Fruit fly (Drosophila melanogaster) whole organism, embryonic: Measurements from ENCODE around the gene TfIIA-S.
A peak's percentile ranks its signal among the peaks of the same experiment; 100 is the strongest.

ENCODE experiments used
- CG10431 ChIP-seq: fragments of 200-800 bp; sonication (Bioruptor generic); optimal IDR thresholded peaks from 3 replicates; lab custom pipeline; 2018; ENCODE audit warnings: missing biosample characterization, mild to moderate bottlenecking, missing genetic modification characterization
- CG10543 ChIP-seq: fragments of 200-800 bp; sonication (Bioruptor generic); optimal IDR thresholded peaks from 3 replicates; lab custom pipeline; 2017; ENCODE audit warnings: missing biosample characterization, mild to moderate bottlenecking, missing genetic modification characterization, moderate library complexity
- CG10654 ChIP-seq: fragments of 200-800 bp; sonication (Bioruptor generic); optimal IDR thresholded peaks from 2 replicates; lab custom pipeline; 2016; ENCODE audit warnings: missing biosample characterization, missing genetic modification characterization
- CG11695 ChIP-seq: fragments of 200-800 bp; sonication (Bioruptor generic); IDR thresholded peaks from 3 replicates; pipeline ENCODE4 v1.3.6; 2022; ENCODE audit warnings: missing biosample characterization, missing genetic modification characterization
- CG11723 ChIP-seq: fragments of 200-800 bp; sonication (Bioruptor generic); optimal IDR thresholded peaks from 2 replicates; lab custom pipeline; 2017; ENCODE audit warnings: missing biosample characterization, mild to moderate bottlenecking, missing genetic modification characterization
- CG12391 ChIP-seq: fragments of 200-800 bp; sonication (Bioruptor generic); optimal IDR thresholded peaks from 3 replicates; lab custom pipeline; 2018; ENCODE audit warnings: missing biosample characterization, mild to moderate bottlenecking, missing genetic modification characterization, moderate library complexity
- CG17385 ChIP-seq: fragments of 200-800 bp; sonication (Bioruptor generic); optimal IDR thresholded peaks from 3 replicates; lab custom pipeline; 2018; ENCODE audit warnings: missing biosample characterization, mild to moderate bottlenecking, missing genetic modification characterization
- CG2712 ChIP-seq: fragments of 200-800 bp; optimal IDR thresholded peaks from 3 replicates; lab custom pipeline; 2019; ENCODE audit warnings: missing biosample characterization, mild to moderate bottlenecking, missing genetic modification characterization, moderate library complexity
- CG31441 ChIP-seq: fragments of 200-800 bp; sonication (Bioruptor generic); IDR thresholded peaks from 2 replicates; pipeline ENCODE4 v1.3.6; 2022; ENCODE audit warnings: missing biosample characterization, missing genetic modification characterization
- CG33557 ChIP-seq: fragments of 200-800 bp; sonication (Bioruptor generic); optimal IDR thresholded peaks from 2 replicates; lab custom pipeline; 2019; ENCODE audit warnings: missing biosample characterization, mild to moderate bottlenecking, missing genetic modification characterization, moderate library complexity
- CG4328 ChIP-seq: fragments of 200-800 bp; sonication (Bioruptor generic); optimal IDR thresholded peaks from 3 replicates; lab custom pipeline; 2017; ENCODE audit warnings: missing biosample characterization, missing genetic modification reagents, missing genetic modification characterization
- CG4360 ChIP-seq: fragments of 200-800 bp; sonication (Bioruptor generic); IDR thresholded peaks from 2 replicates; pipeline ENCODE4 v1.3.6; 2022; ENCODE audit warnings: missing biosample characterization, missing genetic modification characterization
- CG6272 ChIP-seq: fragments of 200-800 bp; sonication (Bioruptor generic); IDR thresholded peaks from 2 replicates; pipeline ENCODE4 v1.3.6; 2022; ENCODE audit warnings: missing biosample characterization, missing genetic modification characterization
- CG7357 ChIP-seq: fragments of 200-800 bp; sonication (Bioruptor generic); IDR thresholded peaks from 3 replicates; pipeline ENCODE4 v1.3.6; 2022; ENCODE audit warnings: missing biosample characterization, missing genetic modification characterization
- CG7372 ChIP-seq: fragments of 200-800 bp; sonication (Bioruptor generic); IDR thresholded peaks from 2 replicates; pipeline ENCODE4 v1.3.6; 2022; ENCODE audit warnings: missing biosample characterization, missing genetic modification characterization
- CG7745 ChIP-seq: fragments of 200-800 bp; sonication (Bioruptor generic); optimal IDR thresholded peaks from 2 replicates; lab custom pipeline; 2018; ENCODE audit warnings: missing biosample characterization, mild to moderate bottlenecking, missing genetic modification characterization, moderate library complexity
- CG7987 ChIP-seq: fragments of 200-800 bp; sonication (Bioruptor generic); optimal IDR thresholded peaks from 2 replicates; lab custom pipeline; 2018; ENCODE audit warnings: missing biosample characterization, mild to moderate bottlenecking, missing genetic modification characterization, moderate library complexity
- CG9817 ChIP-seq: fragments of 200-800 bp; sonication (Bioruptor generic); optimal IDR thresholded peaks from 2 replicates; lab custom pipeline; 2018; ENCODE audit warnings: missing biosample characterization, mild to moderate bottlenecking, missing genetic modification characterization, moderate library complexity
- Deaf1 ChIP-seq: fragments of 200-800 bp; optimal IDR thresholded peaks from 3 replicates; lab custom pipeline; 2019; ENCODE audit warnings: missing biosample characterization, mild to moderate bottlenecking, missing genetic modification characterization, moderate library complexity
- E2f2 ChIP-seq: fragments of 200-800 bp; sonication (Bioruptor generic); IDR thresholded peaks from 2 replicates; pipeline ENCODE4 v1.3.6; 2022; ENCODE audit warnings: missing biosample characterization, missing genetic modification characterization
- Fer2 ChIP-seq: fragments of 200-800 bp; sonication (Bioruptor generic); optimal IDR thresholded peaks from 2 replicates; lab custom pipeline; 2018; ENCODE audit warnings: missing biosample characterization, mild to moderate bottlenecking, missing genetic modification characterization, moderate library complexity
- Hmx ChIP-seq: fragments of 200-800 bp; sonication (Bioruptor generic); optimal IDR thresholded peaks from 2 replicates; lab custom pipeline; 2016; ENCODE audit warnings: missing biosample characterization, missing genetic modification characterization
- Hr3 ChIP-seq: fragments of 200-800 bp; sonication (Bioruptor generic); optimal IDR thresholded peaks from 3 replicates; lab custom pipeline; 2016; ENCODE audit warnings: missing biosample characterization, missing genetic modification characterization
- Hsf ChIP-seq: fragments of 200-800 bp; sonication (Bioruptor generic); optimal IDR thresholded peaks from 3 replicates; lab custom pipeline; 2016; ENCODE audit warnings: missing biosample characterization, missing genetic modification characterization
- Med ChIP-seq: fragments of 200-800 bp; sonication (Bioruptor generic); peaks from one replicate; lab custom pipeline; 2016; ENCODE audit warnings: missing biosample characterization, missing genetic modification characterization, mild to moderate bottlenecking, inconsistent platforms, moderate library complexity
- NK7.1 ChIP-seq: fragments of 200-800 bp; sonication (Bioruptor generic); optimal IDR thresholded peaks from 3 replicates; lab custom pipeline; 2016; ENCODE audit warnings: missing biosample characterization, missing genetic modification characterization
- Oli ChIP-seq: fragments of 200-800 bp; sonication (Bioruptor generic); optimal IDR thresholded peaks from 2 replicates; lab custom pipeline; 2018; ENCODE audit warnings: missing biosample characterization, mild to moderate bottlenecking, missing genetic modification characterization, moderate library complexity
- Ptx1 ChIP-seq: fragments of 200-800 bp; sonication (Bioruptor generic); IDR thresholded peaks from 2 replicates; pipeline ENCODE4 v1.3.6; 2022; ENCODE audit warnings: missing biosample characterization, missing genetic modification characterization
- Ravus ChIP-seq: fragments of 200-800 bp; sonication (Bioruptor generic); IDR thresholded peaks from 2 replicates; pipeline ENCODE4 v1.3.6; 2022; ENCODE audit warnings: missing biosample characterization, missing genetic modification characterization
- Rx ChIP-seq: fragments of 200-800 bp; sonication (Bioruptor generic); IDR thresholded peaks from 2 replicates; pipeline ENCODE4 v1.3.6; 2022; ENCODE audit warnings: missing biosample characterization, missing genetic modification characterization
- Ssrp ChIP-seq: fragments of 200-800 bp; sonication (Bioruptor generic); optimal IDR thresholded peaks from 2 replicates; lab custom pipeline; 2018; ENCODE audit warnings: missing biosample characterization, mild to moderate bottlenecking, missing genetic modification characterization, moderate library complexity
- Xbp1 ChIP-seq: fragments of 200-800 bp; sonication (Bioruptor generic); optimal IDR thresholded peaks from 3 replicates; lab custom pipeline; 2016; ENCODE audit warnings: missing biosample characterization, mild to moderate bottlenecking, missing genetic modification characterization
- YL-1 ChIP-seq: fragments of 200-800 bp; sonication (Bioruptor generic); optimal IDR thresholded peaks from 3 replicates; lab custom pipeline; 2017; ENCODE audit warnings: missing biosample characterization, mild to moderate bottlenecking, missing genetic modification characterization
- bbx ChIP-seq: fragments of 200-800 bp; sonication (Bioruptor generic); IDR thresholded peaks from 2 replicates; pipeline ENCODE4 v1.3.6; 2022; ENCODE audit warnings: missing biosample characterization, missing genetic modification characterization; ENCODE audit not compliant: partially characterized antibody
- cg ChIP-seq: fragments of 200-800 bp; sonication (Bioruptor generic); optimal IDR thresholded peaks from 3 replicates; lab custom pipeline; 2019; ENCODE audit warnings: missing biosample characterization, mild to moderate bottlenecking, missing genetic modification characterization, moderate library complexity
- ci ChIP-seq: fragments of 200-800 bp; sonication (Bioruptor generic); IDR thresholded peaks from 3 replicates; pipeline ENCODE4 v1.3.6; 2022; ENCODE audit warnings: missing biosample characterization, missing genetic modification characterization
- dmrt99B ChIP-seq: fragments of 200-800 bp; sonication (Bioruptor generic); optimal IDR thresholded peaks from 2 replicates; lab custom pipeline; 2018; ENCODE audit warnings: missing biosample characterization, mild to moderate bottlenecking, missing genetic modification characterization, moderate library complexity
- dysf ChIP-seq: fragments of 200-800 bp; sonication (Bioruptor generic); IDR thresholded peaks from 3 replicates; pipeline ENCODE4 v1.3.6; 2022; ENCODE audit warnings: missing biosample characterization, missing genetic modification characterization
- insv ChIP-seq, 2 experiments: fragments of 200-800 bp; sonication (Bioruptor generic); optimal IDR thresholded peaks; 3 replicates each; lab custom pipeline; 2016 to 2018; ENCODE audit warnings: missing biosample characterization in 2 of 2, missing genetic modification characterization in 2 of 2
- inv ChIP-seq: fragments of 200-800 bp; sonication (Bioruptor generic); IDR thresholded peaks from 2 replicates; pipeline ENCODE4 v1.3.6; 2022; ENCODE audit warnings: missing biosample characterization, missing genetic modification characterization; ENCODE audit not compliant: partially characterized antibody
- phol ChIP-seq: fragments of 200-800 bp; sonication (Bioruptor generic); optimal IDR thresholded peaks from 3 replicates; lab custom pipeline; 2018; ENCODE audit warnings: missing biosample characterization, mild to moderate bottlenecking, missing genetic modification characterization, moderate library complexity
- row ChIP-seq: fragments of 200-800 bp; sonication (Bioruptor generic); IDR thresholded peaks from 3 replicates; pipeline ENCODE4 v1.3.6; 2022; ENCODE audit warnings: missing biosample characterization, missing genetic modification characterization
- seq ChIP-seq: fragments of 200-800 bp; sonication (Bioruptor generic); IDR thresholded peaks from 2 replicates; pipeline ENCODE4 v1.3.6; 2022; ENCODE audit warnings: missing biosample characterization, missing genetic modification characterization
- sim ChIP-seq: fragments of 200-800 bp; sonication (Bioruptor generic); IDR thresholded peaks from 2 replicates; pipeline ENCODE4 v1.3.6; 2022; ENCODE audit warnings: missing biosample characterization, missing genetic modification characterization
- sima ChIP-seq: fragments of 200-800 bp; sonication (Bioruptor generic); optimal IDR thresholded peaks from 2 replicates; lab custom pipeline; 2016; ENCODE audit warnings: missing biosample characterization, missing genetic modification characterization
- sisA ChIP-seq: fragments of 200-800 bp; sonication (Bioruptor generic); IDR thresholded peaks from 2 replicates; pipeline ENCODE4 v1.3.6; 2022; ENCODE audit warnings: missing biosample characterization, missing genetic modification characterization
- sqz ChIP-seq: fragments of 200-800 bp; sonication (Bioruptor generic); optimal IDR thresholded peaks from 3 replicates; lab custom pipeline; 2018; ENCODE audit warnings: missing biosample characterization, mild to moderate bottlenecking, missing genetic modification characterization
- vvl ChIP-seq: fragments of 200-800 bp; sonication (Bioruptor generic); IDR thresholded peaks from 2 replicates; pipeline ENCODE4 v1.3.6; 2022; ENCODE audit warnings: missing biosample characterization, missing genetic modification characterization
- wor ChIP-seq: fragments of 200-800 bp; sonication (Bioruptor generic); IDR thresholded peaks from 2 replicates; pipeline ENCODE4 v1.3.6; 2022; ENCODE audit warnings: missing biosample characterization, missing genetic modification characterization

TfIIA-S gene

DNA sequence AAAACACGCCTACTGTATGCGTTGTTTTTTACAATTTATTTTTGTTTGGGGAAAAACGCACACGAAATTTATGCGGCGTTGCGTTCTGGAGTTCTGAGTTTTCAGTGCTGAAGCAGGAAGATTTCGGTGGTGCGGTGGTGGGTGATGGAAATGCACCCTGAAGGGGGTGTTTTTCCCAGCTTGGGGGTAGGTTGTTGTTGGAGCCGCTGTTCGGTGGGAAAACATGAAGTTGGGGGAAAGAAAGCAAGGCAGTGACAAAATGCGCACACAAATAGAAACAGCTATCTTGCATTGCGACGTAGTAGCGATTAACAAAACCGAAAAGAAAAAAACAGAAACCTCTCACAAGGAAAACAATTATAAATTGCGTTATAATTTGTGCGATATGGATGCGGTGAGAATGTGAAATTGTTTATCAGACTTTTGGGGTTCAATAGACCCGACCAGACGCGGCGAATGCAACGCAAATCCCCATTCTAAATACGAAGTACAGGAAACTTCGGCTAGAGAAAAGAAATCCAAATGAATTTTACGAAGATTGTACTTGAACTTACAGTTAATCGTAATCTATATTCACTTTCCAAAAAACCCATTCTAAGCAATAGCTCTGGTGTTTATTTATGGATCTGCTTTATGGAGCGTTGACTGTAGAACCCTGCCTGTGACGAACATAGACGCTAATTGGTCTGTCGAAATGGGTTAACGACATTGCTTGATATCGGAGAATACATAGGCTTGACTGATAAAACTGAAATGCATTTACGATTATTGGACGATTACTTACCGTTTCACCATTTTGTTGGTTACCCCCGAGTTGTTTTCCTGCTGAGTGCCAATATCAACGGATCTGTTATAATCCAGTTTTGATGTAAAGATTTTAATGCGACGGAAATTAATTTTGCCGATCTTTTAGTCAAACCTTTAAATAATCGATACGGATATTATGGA lies 2.3 kb downstream of the TfIIA-S start (continued):
- TF ChIP-seq CG33557 (GFP tag; lab: Kevin White, UChicago) (no peak), Deaf1 (peak; percentile 9), Med (GFP tag; lab: Kevin White, UChicago) (peak; percentile 88), wor (GFP tag; lab: Robert Waterston, UW) (no peak), CG17385 (GFP tag; lab: Kevin White, UChicago) (peak; percentile 29), CG4360 (GFP tag; lab: Robert Waterston, UW) (peak; percentile 73), CG7745 (tag; lab: Kevin White, UChicago) (no peak), inv (GFP tag; lab: Robert Waterston, UW) (no peak), NK7.1 (GFP tag; lab: Kevin White, UChicago) (no peak), CG7372 (no peak), Ptx1 (GFP tag; lab: Robert Waterston, UW) (peak; percentile 24; the same call in 1 of the 2 replicates), row (GFP tag; lab: Robert Waterston, UW) (peak; percentile 51), YL-1 (GFP tag; lab: Kevin White, UChicago) (no peak), sisA (GFP tag; lab: Robert Waterston, UW) (peak; percentile 34; the same call in 1 of the 2 replicates), CG12391 (tag; lab: Kevin White, UChicago) (no peak), insv (GFP tag; optimal IDR thresholded peaks at IDR 0.05; lab: Kevin White, UChicago) (no peak), dysf (GFP tag; lab: Robert Waterston, UW) (peak; percentile 46; the same call in 1 of the 3 replicates), CG6272 (GFP tag; lab: Robert Waterston, UW) (no peak), sima (GFP tag; lab: Kevin White, UChicago) (no peak), CG7987 (no peak), Ssrp (tag; lab: Kevin White, UChicago) (peak; percentile 31), CG10654 (GFP tag; lab: Kevin White, UChicago) (no peak), CG7357 (GFP tag; lab: Robert Waterston, UW) (no peak), Fer2 (tag; lab: Kevin White, UChicago) (no peak), Hmx (GFP tag; lab: Kevin White, UChicago) (no peak), seq (GFP tag; lab: Robert Waterston, UW) (0 out of 2 replicates have a peak, but pooled peaks have one; percentile 32), dmrt99B (tag; lab: Kevin White, UChicago) (peak; percentile 49), Rx (no peak), Ravus (GFP tag; lab: Robert Waterston, UW) (no peak), CG4328 (GFP tag; lab: Kevin White, UChicago) (no peak), CG11723 (GFP tag; lab: Kevin White, UChicago) (no peak), CG10431 (GFP tag; lab: Kevin White, UChicago) (no peak), Hsf (no peak), CG9817 (tag; lab: Kevin White, UChicago) (no peak), phol (tag; lab: Kevin White, UChicago) (peak; percentile 38), cg (no peak), Xbp1 (GFP tag; lab: Kevin White, UChicago) (peak; percentile 33), CG10543 (GFP tag; lab: Kevin White, UChicago) (no peak), E2f2 (GFP tag; lab: Robert Waterston, UW) (peak; percentile 15; the same call in 1 of the 2 replicates), bbx (GFP tag; lab: Robert Waterston, UW) (no peak), sqz (GFP tag; lab: Kevin White, UChicago) (no peak), sim (GFP tag; lab: Robert Waterston, UW) (no peak), ci (GFP tag; lab: Robert Waterston, UW) (peak; percentile 32; the same call in 1 of the 3 replicates), CG31441 (0 out of 2 replicates have a peak, but pooled peaks have one; percentile 13), Hr3 (peak; percentile 10), Oli (peak; percentile 48), CG11695 (GFP tag; lab: Robert Waterston, UW) (no peak), vvl (GFP tag; lab: Robert Waterston, UW) (peak; percentile 37; the same call in 1 of the 2 replicates), CG2712 (tag; lab: Kevin White, UChicago) (peak; percentile 36)
